Fruit fly (Drosophila melanogaster): ENCODE data around the gene CG4020.
"Not testable (repeated sequence)": the region's sequence is repeated elsewhere in the genome, so short reads cannot be mapped to it uniquely, and the experiment has no call there.

DNA sequence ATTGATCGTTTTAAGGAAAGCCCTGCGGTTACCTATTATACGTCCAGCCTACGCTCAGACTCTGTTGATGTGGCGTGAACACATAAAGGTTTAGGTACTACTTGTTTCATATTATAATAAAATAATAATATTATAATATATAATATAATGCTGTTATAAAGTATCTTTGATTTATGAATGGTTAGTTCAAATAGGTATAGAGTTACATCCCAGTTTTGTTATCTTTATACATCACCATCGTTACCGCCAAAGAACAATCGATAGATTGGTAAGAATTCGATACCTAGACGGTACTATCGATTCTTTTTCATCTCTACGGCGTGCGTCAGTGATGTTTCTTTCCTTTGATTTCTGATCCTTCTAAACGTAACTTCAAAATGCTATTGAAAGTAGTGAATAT, 36.8 kb downstream of the CG4020 start, which contains the start of gene CG12728:
- not testable (repeated sequence) for TF ChIP-seq CG11617, ovo (GFP tag; optimal IDR thresholded peaks at IDR 0.05)

Data from whole organism, adult.